Fruit fly (Drosophila melanogaster) whole organism: ENCODE data around the gene CG15044.

Experiments used
- Dll ChIP-seq: fragments of >200 bp; optimal IDR thresholded peaks from 2 replicates; lab custom pipeline; 2017
- EcR ChIP-seq, 2 experiments: fragments of >200 bp; optimal IDR thresholded peaks; 2 replicates each; lab custom pipeline; 2017; ENCODE audit warnings: missing biosample characterization in 2 of 2, missing genetic modification characterization in 2 of 2, missing genetic modification reagents in 2 of 2
- psq ChIP-seq: fragments of >200 bp; optimal IDR thresholded peaks from 2 replicates; lab custom pipeline; 2017

- TF ChIP-seq Dll: no peak
- TF ChIP-seq EcR (GFP tag; optimal IDR thresholded peaks at IDR 0.05; lab: Kevin White, UChicago): no peak
- TF ChIP-seq psq (lab: Kevin White, UChicago): no peak
Observed at dm6 chrX:18506639-18507528, 15.1 kb upstream of the CG15044 start.
